Worm (Caenorhabditis elegans) whole organism, early embryonic: Measurements from ENCODE around the gene M176.11.

Experiments
- B0310.2 ChIP-seq: sonication (generic microtip); optimal IDR thresholded peaks from 2 replicates; lab custom pipeline; 2016; ENCODE audit warnings: mild to moderate bottlenecking, missing genetic modification characterization, missing compliant biosample characterization
- F13C5.2 ChIP-seq: sonication (generic microtip); optimal IDR thresholded peaks from 2 replicates; lab custom pipeline; 2017; ENCODE audit warnings: mild to moderate bottlenecking, missing genetic modification characterization, inconsistent platforms, missing compliant biosample characterization
- aly-1 ChIP-seq: sonication (generic microtip); optimal IDR thresholded peaks from 2 replicates; lab custom pipeline; 2016; ENCODE audit warnings: missing genetic modification characterization, missing compliant biosample characterization
- ama-1 ChIP-seq: fragments of 150-350 bp; optimal IDR thresholded peaks from 2 replicates; lab custom pipeline; 2014
- ceh-13 ChIP-seq: fragments of 200-800 bp; sonication (Bioruptor generic); optimal IDR thresholded peaks from 2 replicates; lab custom pipeline; 2018; ENCODE audit warnings: mild to moderate bottlenecking, missing genetic modification characterization, missing compliant biosample characterization
- ceh-36 ChIP-seq: sonication (generic microtip); optimal IDR thresholded peaks from 2 replicates; lab custom pipeline; 2016; ENCODE audit warnings: missing genetic modification characterization, inconsistent platforms, missing compliant biosample characterization
- ets-7 ChIP-seq: sonication (generic microtip); optimal IDR thresholded peaks from 2 replicates; lab custom pipeline; 2016; ENCODE audit warnings: missing genotype, missing genetic modification characterization, missing compliant biosample characterization
- flt-1 ChIP-seq: fragments of 200-800 bp; sonication (Bioruptor generic); IDR thresholded peaks from 2 replicates; pipeline ENCODE4 v1.3.6; 2022; ENCODE audit warnings: missing genetic modification characterization, missing compliant biosample characterization
- hmbx-1 ChIP-seq: sonication (generic microtip); optimal IDR thresholded peaks from 2 replicates; lab custom pipeline; 2016; ENCODE audit warnings: mild to moderate bottlenecking, missing genetic modification characterization, missing compliant biosample characterization
- hmg-4 ChIP-seq: fragments of 200-800 bp; sonication (Bioruptor generic); optimal IDR thresholded peaks from 2 replicates; lab custom pipeline; 2018; ENCODE audit warnings: mild to moderate bottlenecking, missing genetic modification characterization, missing compliant biosample characterization
- hnd-1 ChIP-seq: sonication (generic microtip); optimal IDR thresholded peaks from 2 replicates; lab custom pipeline; 2016; ENCODE audit warnings: missing genetic modification characterization, missing compliant biosample characterization
- pes-1 ChIP-seq: fragments of 200-800 bp; sonication (Bioruptor generic); IDR thresholded peaks from 2 replicates; pipeline ENCODE4 v1.3.6; 2022; ENCODE audit warnings: missing genetic modification reagents, missing genetic modification characterization, missing compliant biosample characterization
- scrt-1 ChIP-seq: fragments of 200-800 bp; sonication (Bioruptor generic); IDR thresholded peaks from 2 replicates; pipeline ENCODE4 v1.3.6; 2022; ENCODE audit warnings: missing genetic modification characterization, missing compliant biosample characterization
- sea-1 ChIP-seq: fragments of 200-800 bp; sonication (Bioruptor generic); conservative IDR thresholded peaks from 2 replicates; pipeline ENCODE4 v1.3.6; 2022; ENCODE audit warnings: missing genetic modification characterization, missing compliant biosample characterization
- tbx-11 ChIP-seq: fragments of 200-800 bp; sonication (Bioruptor generic); IDR thresholded peaks from 2 replicates; pipeline ENCODE4 v1.3.6; 2022; ENCODE audit warnings: missing genetic modification characterization, missing compliant biosample characterization
- tbx-37 ChIP-seq: fragments of 200-800 bp; sonication (Bioruptor generic); conservative IDR thresholded peaks from 2 replicates; pipeline ENCODE4 v1.3.6; 2022; ENCODE audit warnings: missing genetic modification reagents, missing genetic modification characterization, missing compliant biosample characterization
- tra-4 ChIP-seq: sonication (generic microtip); optimal IDR thresholded peaks from 2 replicates; lab custom pipeline; 2017; ENCODE audit warnings: missing genetic modification characterization, missing compliant biosample characterization

The M176.11 gene

ce11 chrII:9468414-9468813 lies 46.3 kb downstream of the M176.11 start, which contains the start of gene chil-23:
Gene chil-23, minus strand, starts transcription at chrII:9468611.
- TF ChIP-seq hnd-1 (tag; lab: Kevin White, UChicago) (no peak), flt-1 (GFP tag; lab: Robert Waterston, UW) (no peak), ceh-13 (GFP tag; lab: Kevin White, UChicago) (no peak), tbx-11 (GFP tag; lab: Robert Waterston, UW) (no peak), sea-1 (no peak), ama-1 (lab: Kevin White, UChicago) (no peak), ets-7 (tag; lab: Kevin White, UChicago) (no peak), B0310.2 (tag; lab: Kevin White, UChicago) (no peak), tbx-37 (GFP tag; lab: Robert Waterston, UW) (no peak), pes-1 (no peak), F13C5.2 (no peak), hmg-4 (GFP tag; lab: Kevin White, UChicago) (no peak), tra-4 (no peak), aly-1 (tag; lab: Kevin White, UChicago) (no peak), ceh-36 (no peak)

DNA sequence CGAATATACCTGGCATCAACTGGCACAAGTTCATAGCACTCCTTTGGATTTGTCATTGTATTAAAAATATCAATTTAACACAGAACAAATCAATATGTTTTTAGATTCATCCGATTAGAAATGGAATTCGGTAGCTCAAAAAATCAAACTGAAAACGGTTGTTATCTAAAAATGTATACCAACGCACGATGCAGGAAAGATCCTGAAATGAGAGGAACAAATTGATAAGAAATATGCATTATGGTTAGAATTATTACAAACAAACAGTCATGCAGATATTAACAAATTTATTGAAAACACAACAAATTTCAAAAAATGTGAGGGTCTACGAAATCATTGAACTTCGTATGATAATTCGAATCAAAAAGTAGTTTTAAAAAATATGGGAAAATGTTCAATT lies 48.0 kb downstream of the M176.11 start, which contains the start of gene T19H5.6:
Gene T19H5.6 (minus strand): TSS at position 195 of the 400 bp plus-strand sequence.
- TF ChIP-seq F13C5.2 = no peak
- no peak for TF ChIP-seq pes-1
- no peak for TF ChIP-seq hmg-4 (GFP tag; lab: Kevin White, UChicago)
- TF ChIP-seq scrt-1 (GFP tag; lab: Robert Waterston, UW) = no peak
- no peak for TF ChIP-seq ceh-13 (GFP tag; lab: Kevin White, UChicago)
- no peak for TF ChIP-seq tbx-11 (GFP tag; lab: Robert Waterston, UW)
- no peak for TF ChIP-seq sea-1
- no peak for TF ChIP-seq B0310.2 (tag; lab: Kevin White, UChicago)
- TF ChIP-seq ceh-36 = no peak
- TF ChIP-seq hmbx-1 = no peak
- TF ChIP-seq ama-1 (lab: Kevin White, UChicago) = no peak
- no peak for TF ChIP-seq tra-4
